Worm (Caenorhabditis elegans) whole organism, L1 larva: Measurements from ENCODE around the gene srd-26.

ENCODE experiments used
- ceh-88 ChIP-seq: fragments of 200-800 bp; sonication (Bioruptor generic); IDR thresholded peaks from 2 replicates; pipeline ENCODE4 v1.3.6; 2022; ENCODE audit warnings: missing genetic modification characterization, missing compliant biosample characterization
- fkh-10 ChIP-seq: sonication (generic microtip); optimal IDR thresholded peaks from 2 replicates; lab custom pipeline; 2017; ENCODE audit warnings: missing biosample characterization, missing genetic modification reagents, missing genetic modification characterization
- jun-1 ChIP-seq: fragments of 150-350 bp; optimal IDR thresholded peaks from 2 replicates; lab custom pipeline; 2014; ENCODE audit warnings: missing biosample characterization, missing genetic modification reagents, missing genetic modification characterization
- nhr-237 ChIP-seq: fragments of 150-350 bp; optimal IDR thresholded peaks from 2 replicates; lab custom pipeline; 2014; ENCODE audit warnings: missing biosample characterization, missing genetic modification characterization
- nhr-71 ChIP-seq: sonication (generic microtip); optimal IDR thresholded peaks from 2 replicates; lab custom pipeline; 2016; ENCODE audit warnings: mild to moderate bottlenecking, missing genetic modification characterization, moderate library complexity, missing compliant biosample characterization
- pag-3 ChIP-seq: sonication (generic microtip); optimal IDR thresholded peaks from 2 replicates; lab custom pipeline; 2017; ENCODE audit warnings: missing genetic modification characterization, mild to moderate bottlenecking, missing compliant biosample characterization, antibody characterized with exemption, borderline replicate concordance; ENCODE audit not compliant: insufficient read depth
- sup-37 ChIP-seq: fragments of 200-800 bp; sonication (Bioruptor generic); optimal IDR thresholded peaks from 2 replicates; lab custom pipeline; 2018; ENCODE audit warnings: mild to moderate bottlenecking, missing genetic modification characterization, missing compliant biosample characterization

- TF ChIP-seq pag-3 (tag; lab: Kevin White, UChicago) (no peak), nhr-71 (tag; lab: Kevin White, UChicago) (no peak), ceh-88 (GFP tag; lab: Robert Waterston, UW) (no peak), jun-1 (tag; lab: Kevin White, UChicago) (no peak), sup-37 (GFP tag; lab: Kevin White, UChicago) (no peak), nhr-237 (tag; lab: Kevin White, UChicago) (no peak), fkh-10 (GFP tag; lab: Kevin White, UChicago) (peak; percentile 89)
These were observed 22.1 kb downstream of the srd-26 start for ce11 chrV:14140733-14141132.
